Fruit fly (Drosophila melanogaster) whole organism: Measurements from ENCODE around the gene anox.

Source experiments
- CG8478 ChIP-seq: fragments of >200 bp; optimal IDR thresholded peaks from 2 replicates; lab custom pipeline; 2018; ENCODE audit warnings: inconsistent platforms
- Dll ChIP-seq: fragments of >200 bp; optimal IDR thresholded peaks from 2 replicates; lab custom pipeline; 2017
- EcR ChIP-seq, 2 experiments: fragments of >200 bp; optimal IDR thresholded peaks; 2 replicates each; lab custom pipeline; 2017; ENCODE audit warnings: missing biosample characterization in 2 of 2, missing genetic modification characterization in 2 of 2, missing genetic modification reagents in 2 of 2
- pan ChIP-seq: fragments of >200 bp; optimal IDR thresholded peaks from 2 replicates; lab custom pipeline; 2017
- psq ChIP-seq: fragments of >200 bp; optimal IDR thresholded peaks from 2 replicates; lab custom pipeline; 2017
- usp ChIP-seq: fragments of >200 bp; optimal IDR thresholded peaks from 2 replicates; lab custom pipeline; 2017; ENCODE audit warnings: missing biosample characterization, missing genetic modification characterization, mixed read lengths

The anox gene

dm6 chrX:21285001-21285400, 34.1 kb downstream of the anox start, which contains the start of gene CG1494:
Gene CG1494, plus strand, starts transcription at chrX:21285301.
- TF ChIP-seq usp (GFP tag; lab: Kevin White, UChicago) (no peak), CG8478 (lab: Kevin White, UChicago) (no peak), Dll (lab: Kevin White, UChicago) (no peak), EcR (GFP tag; optimal IDR thresholded peaks at IDR 0.05; lab: Kevin White, UChicago) (no peak), psq (lab: Kevin White, UChicago) (no peak), pan (lab: Kevin White, UChicago) (no peak)

dm6 chrX:21282035-21282434, 37.1 kb downstream of the anox start:
- TF ChIP-seq Dll (lab: Kevin White, UChicago) (no peak), pan (lab: Kevin White, UChicago) (no peak), psq (lab: Kevin White, UChicago) (no peak), CG8478 (lab: Kevin White, UChicago) (no peak), usp (GFP tag; lab: Kevin White, UChicago) (no peak), EcR (GFP tag; optimal IDR thresholded peaks at IDR 0.05; lab: Kevin White, UChicago) (no peak)

- TF ChIP-seq CG8478 (lab: Kevin White, UChicago): no peak
- TF ChIP-seq psq (lab: Kevin White, UChicago): no peak
- TF ChIP-seq pan (lab: Kevin White, UChicago): peak; percentile 87
Observed at dm6 chrX:21281039-21281911, 37.8 kb downstream of the anox start, which contains the start of gene Mnr. Gene Mnr, minus strand, starts transcription at chrX:21281171.

- TF ChIP-seq pan (lab: Kevin White, UChicago) (no peak), usp (GFP tag; lab: Kevin White, UChicago) (no peak), EcR (GFP tag; optimal IDR thresholded peaks at IDR 0.05; lab: Kevin White, UChicago) (no peak), psq (lab: Kevin White, UChicago) (no peak), CG8478 (lab: Kevin White, UChicago) (no peak), Dll (lab: Kevin White, UChicago) (no peak)
Observed at dm6 chrX:21280629-21281028, 38.5 kb downstream of the anox start.

- TF ChIP-seq CG8478 (lab: Kevin White, UChicago) (no peak), pan (lab: Kevin White, UChicago) (no peak), psq (lab: Kevin White, UChicago) (no peak), Dll (lab: Kevin White, UChicago) (no peak), usp (GFP tag; lab: Kevin White, UChicago) (no peak), EcR (GFP tag; optimal IDR thresholded peaks at IDR 0.05; lab: Kevin White, UChicago) (no peak)
Observed at dm6 chrX:21279311-21279890, 39.7 kb downstream of the anox start.

- TF ChIP-seq CG8478 (lab: Kevin White, UChicago): no peak
- TF ChIP-seq pan (lab: Kevin White, UChicago): no peak
- TF ChIP-seq EcR (GFP tag; optimal IDR thresholded peaks at IDR 0.05; lab: Kevin White, UChicago): no peak
- no peak for TF ChIP-seq psq (lab: Kevin White, UChicago)
- TF ChIP-seq Dll (lab: Kevin White, UChicago): no peak
- no peak for TF ChIP-seq usp (GFP tag; lab: Kevin White, UChicago)
Observed at dm6 chrX:21276494-21276893, 42.6 kb downstream of the anox start.
